Fruit fly (Drosophila melanogaster): ENCODE measurements around the gene dsf.

dm6 chr2L:5892762-5893161, 33.0 kb upstream of the dsf start, which contains the start of gene Acp26Ab:
- TF ChIP-seq kay (GFP tag; ENCODE audit: borderline replicate concordance) (no peak), CG14711 (tag; optimal IDR thresholded peaks at IDR 0.05) (no peak), CG5204 (GFP tag; optimal IDR thresholded peaks at IDR 0.05) (no peak), ovo (GFP tag; optimal IDR thresholded peaks at IDR 0.05) (no peak), Mnt (GFP tag; optimal IDR thresholded peaks at IDR 0.05) (no peak)

Measured in whole organism, adult.